Worm (Caenorhabditis elegans) whole organism, L4/young adult: ENCODE data around the gene glb-4.
A peak's percentile ranks its signal among the peaks of the same experiment; 100 is the strongest.
"Not testable (repeated sequence)": the region's sequence is repeated elsewhere in the genome, so short reads cannot be mapped to it uniquely, and the experiment has no call there.

Experiments used
- W03F9.2 ChIP-seq: fragments of 150-350 bp; optimal IDR thresholded peaks from 2 replicates; lab custom pipeline; 2014; ENCODE audit warnings: missing biosample characterization, missing genetic modification characterization
- dao-5 ChIP-seq: sonication (generic microtip); optimal IDR thresholded peaks from 2 replicates; lab custom pipeline; 2016; ENCODE audit warnings: missing genotype, missing genetic modification characterization, moderate library complexity, missing compliant biosample characterization
- him-1 ChIP-seq: sonication (generic microtip); optimal IDR thresholded peaks from 2 replicates; lab custom pipeline; 2016; ENCODE audit warnings: missing genotype, missing genetic modification reagents, missing genetic modification characterization, missing compliant biosample characterization

glb-4 gene

DNA sequence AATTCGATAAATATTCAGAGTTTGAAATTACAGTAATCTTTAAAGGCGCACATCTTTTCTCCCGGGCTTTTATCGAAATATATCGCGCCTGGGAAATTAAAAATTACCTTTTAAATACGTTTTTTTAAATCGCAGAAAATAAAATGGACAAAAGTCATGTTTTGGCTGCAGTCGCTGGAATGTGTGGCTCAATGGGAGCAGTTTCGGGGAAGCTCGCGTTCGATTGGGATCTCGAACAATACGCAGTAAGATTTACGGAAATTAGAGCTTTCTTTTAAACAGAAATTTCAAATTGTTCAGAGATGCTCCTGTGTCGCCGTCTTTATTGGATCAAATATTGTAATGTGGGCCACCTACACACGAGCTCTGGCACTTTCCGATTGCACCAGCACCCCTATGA, 18.5 kb upstream of the glb-4 start, which contains the start of gene F40F8.12:
Gene F40F8.12, plus strand, starts transcription at position 301 of the 400 bp plus-strand sequence.
- no peak for TF ChIP-seq dao-5
- TF ChIP-seq him-1 (tag; lab: Kevin White, UChicago), result no peak
- TF ChIP-seq W03F9.2, result no peak

DNA sequence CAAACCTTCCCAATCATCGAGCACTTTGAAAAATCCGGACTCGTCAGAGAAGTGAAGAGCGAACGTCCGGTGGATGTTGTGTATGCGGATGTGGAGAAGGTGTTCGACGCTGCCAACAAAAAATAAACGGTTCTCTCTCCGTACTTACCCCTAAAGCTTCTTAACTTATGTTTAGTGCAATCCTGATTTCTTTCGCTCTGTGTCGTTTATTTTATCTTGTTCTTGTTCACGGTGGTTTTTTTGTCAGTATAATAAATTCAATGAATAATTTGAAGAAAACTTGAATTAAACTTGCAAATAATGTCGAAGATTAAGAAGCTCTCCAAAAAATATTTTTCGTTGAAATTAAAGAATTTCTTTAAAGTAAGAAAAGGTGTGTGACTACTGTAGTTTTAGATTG, 18.0 kb upstream of the glb-4 start, which contains the start of gene F40F8.3:
Gene F40F8.3, plus strand, starts transcription at position 301 of the 400 bp plus-strand sequence.
- TF ChIP-seq him-1 (tag; lab: Kevin White, UChicago) (no peak), W03F9.2 (no peak)

DNA sequence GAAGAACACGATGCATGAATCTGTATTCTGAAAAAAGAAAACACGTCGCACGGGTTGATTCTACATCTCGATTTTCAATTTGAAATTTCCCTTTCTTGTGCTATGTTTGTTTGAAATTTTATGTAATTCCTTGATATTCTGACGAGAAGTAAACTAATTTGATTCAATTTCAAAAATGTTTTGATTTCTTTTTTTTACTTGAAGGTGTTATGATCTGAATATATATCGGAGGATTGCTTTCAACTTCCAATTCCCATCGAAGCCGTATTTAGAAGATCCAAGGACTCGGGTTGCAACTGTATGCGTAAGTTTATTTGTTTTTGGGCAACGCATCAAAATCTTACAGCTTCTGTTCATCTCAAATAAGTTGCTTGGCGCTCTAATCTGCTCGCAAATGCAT, 16.4 kb upstream of the glb-4 start, which contains the start of gene F40F8.1:
Gene F40F8.1, plus strand, starts transcription at position 301 of the 400 bp plus-strand sequence.
- TF ChIP-seq dao-5 (no peak), W03F9.2 (no peak), him-1 (tag; lab: Kevin White, UChicago) (no peak)

DNA sequence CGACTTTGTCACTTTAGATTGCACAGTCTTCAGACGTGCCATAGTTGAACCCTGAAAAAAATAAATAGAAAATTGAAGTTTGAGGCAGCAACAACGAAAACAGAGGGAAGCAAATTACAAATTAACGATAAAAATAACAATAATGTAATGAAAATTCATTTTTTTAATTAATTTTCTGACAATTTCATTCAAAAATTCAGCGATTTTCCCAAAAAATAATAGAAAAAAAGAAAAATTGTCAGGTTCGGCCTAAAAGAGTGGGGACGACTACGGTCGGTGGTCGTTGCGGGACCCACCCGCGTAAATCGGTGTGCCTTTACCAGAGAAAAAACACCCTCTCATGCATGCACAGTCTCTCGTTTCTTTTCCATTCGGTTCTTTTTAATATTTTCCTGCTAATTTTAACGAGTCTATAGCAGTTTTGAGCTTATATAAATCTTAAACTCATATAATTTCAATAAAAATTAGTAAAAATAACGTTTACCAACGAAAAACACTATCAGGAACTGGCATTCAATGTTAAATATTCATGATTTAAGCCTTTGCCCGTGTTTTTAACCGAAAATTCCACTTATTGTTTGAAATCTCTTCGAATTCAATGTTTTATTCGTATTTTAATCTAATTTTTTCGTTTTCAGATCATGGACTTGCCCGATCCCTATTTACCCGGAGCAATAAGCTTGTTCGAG, 15.4 kb upstream of the glb-4 start, which contains the start of the genes rps-9 and lsm-1:
Gene rps-9, minus strand, starts transcription at position 51 of the 689 bp plus-strand sequence.
Gene lsm-1, plus strand, starts transcription at position 639 of the 689 bp plus-strand sequence.
- TF ChIP-seq W03F9.2 (peak; percentile 63), dao-5 (no peak)

DNA sequence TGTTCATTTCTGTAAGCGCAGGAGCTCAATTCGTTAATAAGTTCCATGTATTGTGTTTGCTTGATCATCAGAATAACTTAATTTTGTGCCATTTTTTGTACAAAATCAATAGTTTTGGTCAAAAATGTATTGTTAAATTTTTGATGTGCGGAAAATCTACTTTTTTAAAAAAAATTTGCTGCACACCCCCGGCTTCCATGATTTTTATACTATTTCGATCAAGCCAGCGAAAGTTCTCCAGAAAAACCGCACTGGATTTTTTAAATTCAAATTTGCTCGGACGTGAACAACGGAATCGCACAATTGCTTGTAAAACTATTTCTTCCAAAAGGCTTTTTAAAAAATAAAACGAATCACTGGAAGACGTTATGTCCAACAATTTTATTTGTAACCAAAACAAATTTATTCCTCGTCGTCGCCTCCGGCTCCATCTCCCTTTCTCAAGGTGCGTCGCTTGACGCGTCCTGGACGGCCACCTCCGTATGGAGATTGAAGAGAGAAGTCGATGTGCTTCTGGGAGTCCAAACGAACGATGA, 14.1 kb upstream of the glb-4 start:
- no peak for TF ChIP-seq W03F9.2
- TF ChIP-seq dao-5, result no peak
- TF ChIP-seq him-1 (tag; lab: Kevin White, UChicago), result no peak

DNA sequence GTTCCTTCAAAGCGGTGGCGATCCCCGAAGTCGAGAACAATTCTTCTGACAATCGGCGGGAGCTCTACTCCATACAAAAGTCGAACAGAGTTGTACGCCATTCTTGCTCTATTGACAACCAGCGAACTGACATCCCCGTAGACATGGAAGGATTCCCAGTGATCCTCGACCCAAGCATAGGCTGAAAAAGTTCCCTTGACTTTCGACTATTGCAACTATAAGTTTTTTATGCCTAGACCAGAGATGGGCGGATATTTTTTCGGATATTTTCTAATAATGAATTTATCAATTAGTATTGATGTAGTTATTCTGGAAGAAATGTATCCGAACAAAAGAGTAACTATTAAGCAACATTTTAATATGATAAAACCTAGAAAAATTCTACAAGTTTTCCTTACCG, 10.8 kb upstream of the glb-4 start, which contains the start of gene W10C6.2:
Gene W10C6.2, minus strand, starts transcription at position 101 of the 400 bp plus-strand sequence.
- TF ChIP-seq dao-5; him-1 (tag; lab: Kevin White, UChicago); W03F9.2: not testable (repeated sequence)

DNA sequence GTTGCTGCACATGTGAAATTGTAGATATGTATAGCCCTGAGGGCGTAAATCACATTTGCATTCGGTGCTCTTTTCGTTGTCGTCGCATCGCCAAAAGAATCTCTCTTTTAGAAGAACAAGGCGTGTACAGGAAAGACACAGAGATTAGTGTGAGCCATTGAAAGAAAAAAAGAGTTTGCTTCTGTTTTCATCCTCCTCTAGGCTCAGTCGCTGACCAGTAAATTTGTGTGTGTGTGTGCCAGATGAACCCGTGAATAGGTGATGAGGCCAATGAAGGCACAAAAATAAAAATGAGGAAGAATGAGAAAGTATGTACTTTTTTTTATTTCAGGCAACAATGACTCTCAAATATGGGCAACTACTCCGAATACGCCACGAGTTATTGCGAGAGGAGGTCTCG, 1.4 kb upstream of the glb-4 start, which contains the start of gene mat-2:
Gene mat-2, plus strand, starts transcription at position 301 of the 400 bp plus-strand sequence.
- no peak for TF ChIP-seq dao-5
- no peak for TF ChIP-seq him-1 (tag; lab: Kevin White, UChicago)
- TF ChIP-seq W03F9.2, result no peak

DNA sequence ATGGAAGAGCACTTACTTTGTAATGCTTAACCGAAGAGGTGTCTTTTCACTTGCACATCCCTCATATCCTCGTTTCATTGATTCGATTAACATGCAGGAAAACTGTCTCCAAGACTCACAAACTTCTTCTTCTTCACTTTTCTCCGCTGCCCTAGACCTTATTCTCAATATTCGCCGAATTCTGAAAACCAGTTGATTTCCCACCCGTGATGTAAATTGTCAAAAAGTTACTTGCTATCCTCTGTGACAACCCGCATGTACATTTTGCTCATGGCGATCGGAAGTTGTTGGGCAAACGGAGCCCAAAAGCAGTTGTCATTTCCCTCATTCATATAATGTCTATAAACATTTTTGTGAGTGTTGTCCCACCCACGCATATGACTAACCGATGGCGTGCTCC, 588 bp downstream of the glb-4 start:
- TF ChIP-seq dao-5 (no peak), him-1 (tag; lab: Kevin White, UChicago) (no peak), W03F9.2 (no peak)

DNA sequence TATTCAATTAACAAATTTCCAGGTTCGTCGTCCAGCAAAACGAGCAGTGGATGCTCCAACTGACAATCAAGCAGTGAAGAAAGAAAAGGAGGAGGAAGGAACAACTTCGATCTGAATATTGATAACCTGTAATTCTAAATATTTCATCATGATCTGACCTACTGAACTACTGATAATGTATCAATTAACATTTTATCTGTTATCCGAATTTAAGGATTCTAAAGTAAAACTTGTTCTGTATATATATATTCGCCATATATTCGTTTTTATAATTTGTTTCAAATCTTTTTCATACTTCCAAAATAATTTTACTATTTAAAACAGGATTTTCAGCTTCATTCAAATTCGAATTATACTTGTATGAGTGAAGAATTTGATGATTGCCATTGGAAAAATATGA, 3.2 kb downstream of the glb-4 start, which contains the start of gene apc-17:
Gene apc-17, plus strand, starts transcription at position 301 of the 400 bp plus-strand sequence.
- no peak for TF ChIP-seq W03F9.2
- TF ChIP-seq him-1 (tag; lab: Kevin White, UChicago), result no peak
- TF ChIP-seq dao-5, result no peak

DNA sequence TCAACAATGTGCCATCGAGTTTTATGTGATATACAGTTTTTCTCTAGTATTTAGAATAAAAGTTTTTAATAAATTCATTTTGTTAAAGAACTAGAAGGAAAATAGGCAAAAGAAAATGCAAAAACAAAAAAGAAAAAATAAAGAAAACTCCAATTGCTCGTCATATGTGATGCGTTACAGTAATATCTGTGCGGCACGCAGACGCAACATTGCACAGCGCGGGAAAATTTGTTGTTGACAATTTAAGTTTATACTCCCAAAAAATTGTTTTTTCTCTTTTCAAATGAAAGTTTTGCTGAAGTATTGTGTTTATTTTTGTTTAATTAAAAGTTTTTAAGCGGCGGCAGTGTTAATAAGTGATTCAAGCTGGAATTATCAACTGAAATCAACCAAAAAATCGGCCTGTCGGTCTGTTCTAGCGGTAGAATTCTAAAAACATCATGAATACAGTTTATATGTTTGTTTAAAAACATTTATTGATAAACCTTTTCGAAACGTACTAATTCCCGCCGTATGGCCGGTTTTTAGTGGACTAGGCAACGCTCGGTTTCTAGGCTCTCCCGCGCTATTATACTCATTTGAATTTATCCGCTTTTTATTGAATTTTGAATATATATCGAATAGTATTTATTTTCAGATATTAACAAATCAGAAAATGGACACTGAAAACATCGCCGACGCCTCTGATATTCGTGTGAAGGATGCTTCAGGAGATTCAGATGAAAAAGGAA, 4.9 kb downstream of the glb-4 start, which contains the start of gene nasp-1:
Gene nasp-1, plus strand, starts transcription at position 632 of the 731 bp plus-strand sequence.
- TF ChIP-seq W03F9.2 (peak; percentile 8), dao-5 (no peak), him-1 (tag; lab: Kevin White, UChicago) (no peak)

DNA sequence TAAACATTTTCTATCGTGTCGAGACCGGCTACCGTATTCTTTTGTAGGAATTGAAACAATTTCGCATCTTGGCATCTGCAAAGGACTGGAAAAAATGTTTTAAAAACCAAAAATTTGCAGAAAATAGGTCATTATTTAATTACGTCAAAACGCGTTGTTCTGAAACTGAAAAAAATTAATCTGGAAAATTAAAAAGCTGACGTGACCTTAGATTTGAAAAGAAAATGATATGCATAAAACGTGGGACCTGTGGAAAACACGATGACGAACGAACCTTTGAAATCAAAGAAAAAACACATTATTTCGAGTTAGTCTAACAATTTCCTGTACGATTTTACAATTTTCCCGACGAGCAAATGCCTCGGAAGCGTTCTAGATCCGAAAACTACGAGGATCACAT, 6.8 kb downstream of the glb-4 start, which contains the start of gene C09H10.9:
Gene C09H10.9, plus strand, starts transcription at position 301 of the 400 bp plus-strand sequence.
- TF ChIP-seq W03F9.2 (no peak), him-1 (tag; lab: Kevin White, UChicago) (no peak), dao-5 (no peak)

DNA sequence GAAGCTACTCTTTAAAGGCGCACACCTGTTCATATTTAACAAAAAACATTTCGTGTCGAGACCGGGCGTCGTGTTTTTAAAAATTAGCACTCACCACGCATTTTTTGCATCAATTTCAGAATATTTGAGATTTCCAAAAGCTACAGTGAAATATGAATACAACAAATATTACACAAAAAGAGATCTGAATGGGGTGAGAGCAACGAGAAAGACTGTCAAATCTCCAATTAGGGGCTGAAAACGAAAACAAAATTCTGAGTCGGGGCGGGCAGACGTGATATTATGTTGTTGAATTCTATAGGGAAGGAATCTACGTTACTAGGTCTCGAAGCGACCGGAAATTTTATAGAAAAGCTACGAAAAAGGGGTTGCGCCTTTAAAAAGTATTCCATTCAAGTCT, 7.3 kb downstream of the glb-4 start, which contains the start of gene C09H10.5:
Gene C09H10.5, minus strand, starts transcription at position 101 of the 400 bp plus-strand sequence.
- no peak for TF ChIP-seq W03F9.2
- no peak for TF ChIP-seq him-1 (tag; lab: Kevin White, UChicago)
- TF ChIP-seq dao-5, result no peak

DNA sequence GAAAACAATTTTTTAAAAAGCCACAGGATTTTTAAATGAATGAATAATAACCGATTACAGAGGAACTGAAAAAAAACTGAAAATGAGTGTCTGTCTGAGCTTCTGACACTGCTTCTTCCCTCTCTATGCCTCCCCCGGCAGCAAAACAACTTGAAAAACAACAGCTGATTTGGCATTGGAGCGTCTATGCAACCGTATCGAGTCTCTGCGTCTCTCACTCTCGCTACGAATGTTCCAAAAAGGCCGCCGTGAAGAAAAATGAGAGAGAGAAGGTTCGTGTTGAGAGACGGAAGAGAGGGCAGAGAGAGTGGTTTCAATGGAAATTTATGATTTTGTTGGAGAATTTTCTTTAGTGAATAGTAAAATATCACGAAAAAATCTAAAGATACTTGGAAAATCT, 8.0 kb downstream of the glb-4 start:
- no peak for TF ChIP-seq him-1 (tag; lab: Kevin White, UChicago)
- TF ChIP-seq W03F9.2, result peak; percentile 64
- TF ChIP-seq dao-5, result no peak

DNA sequence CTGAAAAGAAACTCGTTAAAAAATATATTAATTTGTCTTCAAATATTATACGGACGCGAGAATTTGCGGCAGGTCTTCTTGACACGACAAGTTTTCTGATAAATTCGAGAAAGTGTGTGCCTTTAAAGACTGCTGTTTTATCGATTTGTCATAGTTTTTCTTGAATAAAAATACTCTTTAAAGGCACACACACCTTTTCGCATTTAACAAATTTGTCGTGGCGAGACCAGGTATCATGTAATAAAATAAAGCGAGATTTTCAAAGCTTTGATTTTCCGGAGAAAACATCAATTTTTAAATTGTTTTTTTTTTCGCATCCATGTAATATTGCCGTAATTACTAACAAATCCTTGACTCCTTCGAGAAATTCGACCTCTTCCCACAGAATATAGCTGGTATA, 9.8 kb downstream of the glb-4 start:
- TF ChIP-seq him-1 (tag; lab: Kevin White, UChicago) (no peak), dao-5 (no peak), W03F9.2 (no peak)
